Worm (Caenorhabditis elegans) whole organism, dauer: ENCODE measurements around the gene mnk-1.

Source experiments
- unc-62 ChIP-seq: sonication (generic microtip); optimal IDR thresholded peaks from 2 replicates; lab custom pipeline; 2017; ENCODE audit warnings: missing biosample characterization, missing genetic modification reagents, missing genetic modification characterization

mnk-1 gene

DNA sequence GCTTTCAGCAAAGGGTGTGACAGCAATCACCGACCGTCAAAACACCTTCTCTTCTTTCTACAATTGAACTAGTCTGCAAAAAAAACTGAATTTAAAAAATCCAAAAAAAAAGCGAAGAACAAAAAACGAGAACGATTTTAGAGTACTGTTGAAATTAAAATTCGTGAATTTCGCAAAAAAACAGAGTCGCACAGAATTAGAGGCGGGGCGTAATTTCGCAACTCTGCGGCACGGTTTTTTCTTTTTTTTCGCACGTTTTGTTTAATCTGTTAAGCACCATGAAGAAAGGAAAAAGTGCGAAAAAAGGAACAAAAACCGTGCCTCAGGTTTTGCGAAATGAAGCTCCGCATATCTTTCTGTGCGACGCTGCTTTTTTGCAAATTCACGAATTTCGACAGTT, at the start of gene mnk-1:
TSS of gene mnk-1 (minus strand) at position 73 of the 400 bp plus-strand sequence.
- TF ChIP-seq unc-62 (GFP tag; lab: Kevin White, UChicago), result no peak

DNA sequence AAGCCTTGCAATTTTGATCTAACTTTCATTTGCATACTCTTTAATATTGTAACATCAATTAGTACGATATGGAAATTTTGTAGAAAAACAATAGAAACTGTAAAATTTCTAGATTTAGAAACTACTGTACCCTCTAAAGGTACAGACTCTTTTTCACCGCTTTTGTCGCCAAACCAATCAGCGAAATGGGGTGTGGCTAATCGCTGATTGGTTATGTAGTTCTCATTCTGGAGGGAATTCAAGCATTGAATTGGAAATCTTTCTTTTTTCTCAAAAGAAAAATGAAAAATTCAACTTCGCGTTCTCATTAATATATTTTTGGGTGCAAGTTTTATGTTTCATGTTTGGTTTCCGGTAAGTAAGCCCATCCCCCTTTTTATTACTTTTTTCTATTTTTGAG, 48.7 kb upstream of the mnk-1 start:
- no peak for TF ChIP-seq unc-62 (GFP tag; lab: Kevin White, UChicago)

DNA sequence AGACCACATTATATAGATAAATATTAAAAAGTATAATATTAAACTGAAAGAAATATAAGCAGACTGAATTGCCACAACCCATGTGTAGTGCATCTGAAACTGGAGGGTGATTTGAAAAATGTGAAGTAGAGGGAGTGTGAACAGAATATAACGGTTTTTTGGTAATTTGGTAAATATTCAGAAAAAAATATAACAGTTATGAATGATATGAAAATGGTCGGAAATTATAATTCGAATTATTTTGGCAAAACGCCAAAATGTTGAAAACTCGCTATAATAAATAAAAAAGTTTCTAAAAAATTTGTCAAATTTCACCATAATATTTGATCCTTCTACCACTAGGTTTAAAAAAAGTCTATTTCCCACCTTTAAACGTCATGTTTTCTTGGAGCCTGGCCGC, 47.3 kb upstream of the mnk-1 start, which contains the start of gene srv-2:
TSS of gene srv-2 (minus strand) at position 101 of the 400 bp plus-strand sequence.
- no peak for TF ChIP-seq unc-62 (GFP tag; lab: Kevin White, UChicago)

DNA sequence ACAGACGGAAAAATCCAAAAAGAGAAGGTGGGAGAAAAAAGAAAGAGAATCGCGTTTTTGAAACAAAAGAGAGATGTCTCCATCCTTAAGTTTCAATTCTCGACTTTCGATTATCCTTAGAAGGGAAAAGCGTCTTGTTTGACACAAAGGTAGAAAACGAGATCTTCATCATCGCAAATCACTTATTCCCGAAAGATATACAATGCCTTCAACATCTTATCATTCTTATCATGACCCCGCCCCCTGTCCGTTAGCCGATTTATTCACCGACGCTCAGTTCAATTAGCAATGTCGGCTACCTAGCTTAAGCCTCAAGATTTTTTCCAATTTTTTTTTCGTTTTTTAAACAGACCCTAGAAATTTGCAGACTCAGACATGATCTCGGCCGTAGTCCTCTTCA, 44.1 kb upstream of the mnk-1 start, which contains the start of gene C14A4.9:
TSS of gene C14A4.9 (plus strand) at position 368 of the 400 bp plus-strand sequence.
- no peak for TF ChIP-seq unc-62 (GFP tag; lab: Kevin White, UChicago)

DNA sequence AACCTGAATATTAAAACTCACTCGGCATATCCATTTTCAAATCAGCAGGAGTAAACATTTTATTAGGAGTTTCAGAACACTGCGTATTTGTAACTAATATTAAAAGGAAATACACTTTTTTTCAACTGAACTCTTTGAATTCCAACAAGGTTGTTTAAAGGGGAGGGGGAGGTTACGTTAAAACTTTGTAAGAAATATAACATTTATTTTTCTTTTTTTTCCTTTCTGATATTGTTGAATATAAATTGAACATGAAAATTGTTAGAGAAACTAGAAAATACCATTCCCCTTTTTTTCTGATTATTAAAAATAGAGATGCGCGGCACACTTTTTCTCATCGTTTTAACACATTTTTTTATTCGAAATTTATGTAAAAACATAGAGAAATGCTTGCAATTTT, 43.2 kb upstream of the mnk-1 start, which contains the start of gene C14A4.8:
TSS of gene C14A4.8 (minus strand) at position 101 of the 400 bp plus-strand sequence.
- no peak for TF ChIP-seq unc-62 (GFP tag; lab: Kevin White, UChicago)

DNA sequence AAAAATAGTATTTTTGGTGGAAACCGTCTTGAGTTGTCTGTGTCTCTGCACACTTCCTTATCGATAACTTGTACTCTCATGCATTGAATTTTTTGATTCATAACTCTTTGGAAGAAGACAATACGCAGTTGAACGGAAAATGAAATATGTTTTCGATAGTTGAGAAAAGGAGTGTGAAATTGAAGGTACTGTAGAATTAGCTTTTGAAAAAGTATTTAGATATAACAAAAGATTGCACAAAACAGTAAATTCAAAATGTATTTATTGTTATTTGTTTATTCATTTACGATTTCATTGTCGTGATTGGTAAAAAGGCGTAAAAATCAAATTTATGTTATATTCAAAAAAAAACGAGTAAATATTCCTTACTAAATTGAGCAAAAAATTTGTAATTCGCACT, 41.6 kb upstream of the mnk-1 start, which contains the start of gene C14A4.7:
TSS of gene C14A4.7 (minus strand) at position 101 of the 400 bp plus-strand sequence.
- TF ChIP-seq unc-62 (GFP tag; lab: Kevin White, UChicago), result no peak

DNA sequence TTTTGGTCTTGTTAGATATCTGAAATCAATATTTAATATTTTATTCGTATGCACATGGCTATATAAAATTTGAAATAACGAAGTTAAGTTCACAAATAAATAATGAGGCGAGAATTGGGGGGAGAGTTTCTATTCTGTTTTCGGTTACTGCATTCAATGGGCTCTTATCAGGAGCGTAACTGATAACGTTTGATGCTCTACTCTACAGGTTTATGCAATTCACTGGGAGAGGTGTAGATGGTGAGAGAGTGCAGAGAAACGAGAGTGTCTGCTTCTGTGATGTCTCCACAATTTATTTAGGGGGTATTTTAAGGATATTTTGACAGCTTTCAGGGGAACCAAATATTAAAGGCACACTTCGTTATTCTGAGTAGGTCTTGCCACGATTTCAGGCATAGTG, 39.9 kb upstream of the mnk-1 start, which contains the start of gene C14A4.6:
TSS of gene C14A4.6 (minus strand) at position 19 of the 400 bp plus-strand sequence.
- no peak for TF ChIP-seq unc-62 (GFP tag; lab: Kevin White, UChicago)

DNA sequence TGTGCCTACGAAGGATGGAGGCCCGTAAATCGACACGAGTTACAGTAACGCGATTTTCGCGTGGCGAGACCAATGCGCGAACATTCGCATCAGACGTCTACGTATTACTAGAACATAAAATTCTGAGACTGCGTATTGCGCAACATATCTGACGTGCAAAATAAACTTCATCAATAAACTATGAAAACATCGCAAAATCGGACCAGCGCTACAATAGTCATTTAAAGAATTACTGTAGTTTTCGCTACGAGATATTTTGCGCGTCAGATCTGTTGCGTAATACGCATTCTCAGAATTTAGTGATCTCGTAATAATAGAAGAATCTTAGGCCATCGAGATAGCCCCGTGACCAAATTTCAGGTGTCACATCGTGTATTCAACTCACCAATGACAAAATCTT, 39.5 kb upstream of the mnk-1 start:
- no peak for TF ChIP-seq unc-62 (GFP tag; lab: Kevin White, UChicago)

DNA sequence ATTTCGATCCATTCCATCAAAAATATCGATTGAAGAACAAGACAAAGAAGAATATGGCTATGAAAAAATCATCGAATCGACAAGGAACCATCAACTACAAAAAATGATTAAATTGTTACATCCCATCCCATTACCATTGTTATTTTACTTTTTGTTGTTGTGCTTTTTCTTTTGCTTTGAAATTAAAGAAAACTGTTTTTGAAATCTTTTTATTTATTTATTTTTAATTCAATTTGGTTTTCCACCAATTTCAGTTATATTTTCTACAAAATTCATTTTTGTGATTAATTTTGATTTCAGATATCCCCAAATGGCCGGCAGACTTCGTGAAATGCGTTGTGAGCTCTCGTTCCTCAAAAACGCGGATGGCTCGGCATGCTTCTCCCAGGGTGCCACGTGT, 37.6 kb upstream of the mnk-1 start, which contains the start of gene crn-5:
TSS of gene crn-5 (plus strand) at position 301 of the 400 bp plus-strand sequence.
- no peak for TF ChIP-seq unc-62 (GFP tag; lab: Kevin White, UChicago)

DNA sequence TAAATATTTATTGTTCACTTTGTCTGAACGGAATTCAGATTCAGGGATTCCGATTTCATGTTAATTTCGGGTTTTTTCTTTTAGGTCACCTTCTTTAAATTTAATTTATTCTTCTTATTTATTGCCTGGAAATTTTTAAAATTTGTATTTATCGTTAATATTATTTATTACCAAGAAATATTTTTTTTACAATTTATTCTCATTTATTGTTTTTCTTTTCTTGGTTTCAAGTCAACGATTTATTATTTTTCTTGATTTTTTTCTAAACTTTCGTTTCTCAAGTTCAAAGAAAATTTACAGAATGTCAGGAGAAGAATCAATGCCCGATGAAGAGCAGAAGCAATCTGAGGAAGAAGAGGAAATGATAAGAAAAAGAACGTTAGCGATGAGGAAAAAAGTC, 32.9 kb upstream of the mnk-1 start, which contains the start of gene crn-3:
TSS of gene crn-3 (plus strand) at position 301 of the 400 bp plus-strand sequence.
- no peak for TF ChIP-seq unc-62 (GFP tag; lab: Kevin White, UChicago)

DNA sequence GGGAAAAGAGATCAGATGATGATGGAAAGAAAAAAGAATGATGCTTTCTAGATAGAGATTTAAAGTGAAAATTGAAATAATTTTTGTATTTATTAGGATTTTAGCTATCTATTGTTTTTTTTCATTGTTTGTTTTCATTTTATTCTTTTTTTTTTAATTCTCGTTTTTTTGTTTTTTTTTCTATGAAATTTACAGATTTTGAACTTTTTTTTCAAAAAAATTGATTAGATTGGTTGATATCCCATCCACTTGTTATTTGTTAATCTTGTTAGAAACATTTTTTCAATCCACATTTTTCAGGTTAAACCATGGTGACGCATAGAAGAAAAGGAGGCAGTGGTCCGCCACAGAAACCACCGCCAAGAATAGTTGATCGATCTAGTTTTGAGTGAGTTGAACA, 29.2 kb upstream of the mnk-1 start, which contains the start of gene algn-9:
TSS of gene algn-9 (plus strand) at position 301 of the 400 bp plus-strand sequence.
- TF ChIP-seq unc-62 (GFP tag; lab: Kevin White, UChicago), result no peak

DNA sequence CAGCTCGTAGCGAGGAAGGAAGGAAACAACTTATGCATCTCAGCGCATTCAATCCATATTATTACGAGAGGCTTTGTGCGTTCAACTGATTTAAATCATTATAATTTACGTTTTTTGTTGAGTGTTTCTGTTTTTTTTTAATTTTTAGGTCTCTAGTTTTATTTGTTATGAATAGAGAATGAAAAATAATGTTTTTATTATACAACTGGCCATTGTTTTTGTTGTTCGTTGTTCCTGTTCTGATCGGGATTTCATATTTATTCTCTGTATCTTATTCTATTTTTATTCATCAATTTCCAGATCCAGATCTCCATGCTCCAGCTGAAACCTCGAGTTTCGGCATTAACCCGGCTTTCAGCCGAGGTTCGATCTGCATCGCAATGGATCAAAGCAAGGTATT, 27.5 kb upstream of the mnk-1 start, which contains the start of gene mrps-22:
TSS of gene mrps-22 (plus strand) at position 301 of the 400 bp plus-strand sequence.
- TF ChIP-seq unc-62 (GFP tag; lab: Kevin White, UChicago), result no peak

DNA sequence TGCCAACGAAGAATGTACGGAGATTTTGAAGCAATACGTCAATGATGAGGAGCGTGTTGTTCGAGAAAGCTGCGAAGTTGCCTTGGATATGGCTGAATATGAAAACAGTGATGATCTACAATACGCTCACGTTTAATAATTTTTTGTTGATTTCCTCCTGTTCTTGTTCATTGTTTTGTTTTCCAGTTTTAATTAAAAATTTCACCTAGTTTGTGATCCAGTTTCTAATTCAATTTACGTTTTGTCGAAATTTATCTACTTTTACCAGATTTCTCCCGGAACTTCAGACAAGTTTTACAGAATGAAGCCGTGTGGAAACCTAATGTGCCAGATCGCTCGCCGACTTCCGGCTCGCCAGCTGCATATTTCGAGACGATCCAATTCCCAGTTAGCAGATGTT, 26.0 kb upstream of the mnk-1 start, which contains the start of gene dap-3:
TSS of gene dap-3 (plus strand) at position 301 of the 400 bp plus-strand sequence.
- no peak for TF ChIP-seq unc-62 (GFP tag; lab: Kevin White, UChicago)

DNA sequence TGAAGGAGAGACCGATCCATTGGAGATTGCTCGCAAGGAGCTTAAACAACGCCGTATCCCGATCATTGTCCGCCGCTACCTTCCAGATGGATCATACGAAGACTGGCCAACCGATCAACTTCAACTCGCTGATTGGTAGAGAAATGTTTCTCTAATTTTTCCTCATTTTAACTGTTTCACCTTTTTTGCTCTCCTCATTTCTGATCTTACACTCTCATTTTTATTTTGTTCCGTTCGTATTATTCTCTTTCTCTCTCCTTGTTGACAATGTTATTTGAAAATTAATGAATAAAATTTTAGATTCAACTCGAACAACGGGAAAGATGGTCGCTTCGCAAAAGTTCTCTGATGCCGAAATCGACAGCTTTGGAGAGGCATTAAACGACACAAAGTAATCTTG, 24.8 kb upstream of the mnk-1 start, which contains the start of gene dohh-1:
TSS of gene dohh-1 (plus strand) at position 301 of the 400 bp plus-strand sequence.
- TF ChIP-seq unc-62 (GFP tag; lab: Kevin White, UChicago), result no peak

DNA sequence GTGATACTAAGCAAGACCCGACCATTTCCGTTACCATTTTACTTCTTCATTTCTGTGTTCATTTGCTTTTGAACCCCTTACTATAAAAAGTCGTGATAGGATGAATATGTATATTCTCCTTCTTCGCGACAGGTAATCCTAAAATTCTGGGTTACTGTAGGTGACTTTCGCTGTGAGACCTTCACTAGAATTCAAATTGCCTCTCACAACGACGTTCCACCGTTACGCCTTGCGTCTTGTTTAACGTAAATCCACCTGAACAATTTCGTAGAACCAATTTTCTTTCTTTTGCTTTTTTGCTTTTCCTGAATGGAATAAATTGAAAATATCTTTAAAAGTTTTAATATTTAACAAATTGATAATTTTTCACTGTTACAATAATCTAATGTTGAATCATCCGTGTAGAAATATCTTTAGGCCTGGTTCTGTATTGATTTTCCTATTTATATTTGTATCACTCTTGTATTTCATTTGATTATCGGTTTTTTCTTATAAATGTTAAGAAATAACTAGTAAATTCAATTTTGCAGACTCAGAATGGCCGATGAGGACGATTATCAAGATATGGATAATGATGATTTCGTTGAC, 24.1 kb upstream of the mnk-1 start, which contains the start of gene rpb-6:
TSS of gene rpb-6 (plus strand) at position 538 of the 588 bp plus-strand sequence.
- TF ChIP-seq unc-62 (GFP tag; lab: Kevin White, UChicago), result no peak

DNA sequence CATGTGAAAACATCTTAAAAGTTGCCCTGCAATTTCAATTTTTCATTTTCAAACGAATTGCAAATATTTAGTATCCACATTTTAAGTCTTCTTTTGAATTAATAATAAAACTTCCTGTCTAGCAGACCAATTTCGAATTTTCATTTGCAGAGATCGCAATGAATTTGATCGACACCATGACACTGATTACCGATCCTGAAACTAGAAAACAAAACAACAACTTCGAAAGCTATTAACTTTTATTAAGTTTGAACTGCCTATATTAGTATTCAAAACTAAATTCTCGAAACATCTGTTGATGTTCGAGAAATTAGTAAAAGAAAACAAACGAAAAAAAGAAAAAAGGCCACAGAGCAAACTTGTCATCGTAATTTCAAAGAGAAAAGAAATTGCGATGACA, 19.3 kb upstream of the mnk-1 start:
- no peak for TF ChIP-seq unc-62 (GFP tag; lab: Kevin White, UChicago)
